Fruit fly (Drosophila melanogaster): ENCODE measurements around the gene Hsp26.

The Hsp26 gene

DNA sequence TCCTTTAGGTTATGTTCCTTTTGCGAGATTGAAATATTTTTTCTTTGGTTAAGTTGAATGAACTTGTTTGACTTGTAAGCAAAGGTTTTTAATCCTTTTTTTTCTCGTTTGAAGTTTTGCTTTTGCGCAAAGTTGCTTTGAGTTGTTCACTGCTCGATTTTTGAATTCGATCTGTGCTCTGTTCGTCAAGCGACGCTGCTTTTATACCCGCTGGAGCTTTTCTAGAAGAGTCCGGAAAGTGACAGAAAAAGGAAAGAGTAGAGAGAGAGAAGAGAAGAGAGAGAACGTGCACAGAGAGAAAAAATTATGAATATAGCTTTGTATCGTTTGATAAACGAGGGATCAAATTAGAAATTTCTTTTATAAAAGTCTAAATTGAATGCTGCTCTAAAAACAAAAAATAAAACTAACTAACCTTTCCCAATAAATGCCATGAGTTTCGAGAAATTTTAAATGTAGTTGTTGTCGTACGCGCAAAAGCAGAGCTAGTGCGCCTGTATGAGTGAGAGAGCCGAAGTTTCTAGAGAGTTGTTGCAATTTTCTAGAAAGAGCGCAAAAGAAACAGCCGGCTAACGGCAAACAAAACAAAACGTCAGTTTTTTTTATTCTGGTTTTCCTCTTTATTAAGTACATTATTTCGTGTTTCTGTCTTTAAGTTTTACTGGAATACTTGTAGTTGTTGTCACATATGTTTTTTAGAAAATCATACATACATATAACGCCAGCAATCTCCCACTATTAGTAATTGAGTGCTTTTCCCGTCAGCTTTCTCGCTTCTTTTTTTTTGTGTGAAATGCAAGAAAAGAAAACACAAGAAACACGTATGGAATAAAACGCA is at the start of gene Hsp26 (continued):
- peak; percentile 71; the same call in 1 of the 2 replicates for TF ChIP-seq bowl (GFP tag; IDR thresholded peaks at IDR 0.05)
- peak; percentile 75 for TF ChIP-seq cato (GFP tag; optimal IDR thresholded peaks at IDR 0.05; ENCODE audit: borderline replicate concordance)
- no peak for TF ChIP-seq aop (GFP tag; IDR thresholded peaks at IDR 0.05)
- peak; percentile 78 for TF ChIP-seq CG6813 (GFP tag; optimal IDR thresholded peaks at IDR 0.05)
- TF ChIP-seq Gug (GFP tag; IDR thresholded peaks at IDR 0.05) = peak; percentile 43; the same call in 2 of the 4 replicates
- peak; percentile 55 for TF ChIP-seq Hmx (GFP tag; optimal IDR thresholded peaks at IDR 0.05)
- TF ChIP-seq gem (tag; optimal IDR thresholded peaks at IDR 0.05) = peak; percentile 92
- TF ChIP-seq Ravus (GFP tag; IDR thresholded peaks at IDR 0.05) = peak; percentile 32; the same call in 1 of the 2 replicates
- peak; percentile 87 for TF ChIP-seq dysf (GFP tag; IDR thresholded peaks at IDR 0.05)
- TF ChIP-seq fd3F (GFP tag; optimal IDR thresholded peaks at IDR 0.05) = peak; percentile 67
- peak; percentile 84 for TF ChIP-seq gsb-n (tag; optimal IDR thresholded peaks at IDR 0.05)
- no peak; the same call in 1 of the 2 replicates for TF ChIP-seq bbx (GFP tag; IDR thresholded peaks at IDR 0.05; ENCODE audit: partially characterized antibody)
- peak; percentile 89 for TF ChIP-seq Xbp1 (GFP tag; optimal IDR thresholded peaks at IDR 0.05)
- peak; percentile 86; the same call in 2 of the 3 replicates for TF ChIP-seq CG34422 (GFP tag; IDR thresholded peaks at IDR 0.05)
- peak; percentile 62 for TF ChIP-seq CG12769 (tag; optimal IDR thresholded peaks at IDR 0.05)
- no peak for TF ChIP-seq Dip2 (GFP tag; IDR thresholded peaks at IDR 0.05)
- TF ChIP-seq her (GFP tag; optimal IDR thresholded peaks at IDR 0.05) = peak; percentile 87
- peak; percentile 34 for TF ChIP-seq CG8359 (GFP tag; optimal IDR thresholded peaks at IDR 0.05; ENCODE audit: borderline replicate concordance)
- no peak for TF ChIP-seq CG14965 (GFP tag; optimal IDR thresholded peaks at IDR 0.05; ENCODE audit: borderline replicate concordance)
- TF ChIP-seq Stat92E (GFP tag; optimal IDR thresholded peaks at IDR 0.05) = peak in 1 of 3 experiments; percentile 59
- TF ChIP-seq CG30020 (tag; optimal IDR thresholded peaks at IDR 0.05) = peak; percentile 46
- TF ChIP-seq CG4730 (GFP tag; IDR thresholded peaks at IDR 0.05) = peak; percentile 65
- TF ChIP-seq CG7839 (tag; optimal IDR thresholded peaks at IDR 0.05) = peak; percentile 86
- TF ChIP-seq CG1647 (GFP tag; optimal IDR thresholded peaks at IDR 0.05) = peak; percentile 58
- TF ChIP-seq nerfin-1 (tag; optimal IDR thresholded peaks at IDR 0.05) = peak; percentile 70
- TF ChIP-seq CG2875 (GFP tag; optimal IDR thresholded peaks at IDR 0.05) = peak; percentile 73
- TF ChIP-seq crol (GFP tag; IDR thresholded peaks at IDR 0.05) = no peak
- TF ChIP-seq tio (GFP tag; optimal IDR thresholded peaks at IDR 0.05) = peak; percentile 72
- TF ChIP-seq z (GFP tag; IDR thresholded peaks at IDR 0.05) = no peak
- no peak for TF ChIP-seq pita (GFP tag; optimal IDR thresholded peaks at IDR 0.05)
- TF ChIP-seq gcm2 (GFP tag; optimal IDR thresholded peaks at IDR 0.05) = peak; percentile 58
- TF ChIP-seq CG10321 (GFP tag; IDR thresholded peaks at IDR 0.05) = peak; percentile 24; the same call in 1 of the 2 replicates
- TF ChIP-seq Fer1 (GFP tag; optimal IDR thresholded peaks at IDR 0.05) = peak; percentile 86
- no peak for TF ChIP-seq stwl (tag; optimal IDR thresholded peaks at IDR 0.05)
- no peak for TF ChIP-seq tna (GFP tag; IDR thresholded peaks at IDR 0.05; ENCODE audit: partially characterized antibody)
- TF ChIP-seq Dfd (GFP tag; optimal IDR thresholded peaks at IDR 0.05) = no peak
- TF ChIP-seq corto (GFP tag; optimal IDR thresholded peaks at IDR 0.05) = peak; percentile 79
- no peak; the same call in 1 of the 2 replicates for TF ChIP-seq CG13287 (GFP tag; IDR thresholded peaks at IDR 0.05; ENCODE audit: partially characterized antibody)
- TF ChIP-seq unc-4 (GFP tag; IDR thresholded peaks at IDR 0.05; ENCODE audit: partially characterized antibody) = 0 out of 2 replicates have a peak, but pooled peaks have one; percentile 17
- peak; percentile 86 for TF ChIP-seq CG14050 (GFP tag; IDR thresholded peaks at IDR 0.05)
- peak; percentile 13 for TF ChIP-seq CG4328 (GFP tag; optimal IDR thresholded peaks at IDR 0.05)
- TF ChIP-seq sima (GFP tag; optimal IDR thresholded peaks at IDR 0.05) = peak; percentile 38
- peak; percentile 69 for TF ChIP-seq Max (GFP tag; optimal IDR thresholded peaks at IDR 0.05)
- peak; percentile 8 for TF ChIP-seq schlank (tag; optimal IDR thresholded peaks at IDR 0.05)
- TF ChIP-seq CG4404 (GFP tag; IDR thresholded peaks at IDR 0.05) = 0 out of 2 replicates have a peak, but pooled peaks have one; percentile 22
- TF ChIP-seq mirr (GFP tag; optimal IDR thresholded peaks at IDR 0.05) = no peak
